Worm (Caenorhabditis elegans) whole organism, L4 larva: ENCODE results near the gene unc-1.

Experiments
- fkh-10 ChIP-seq: fragments of 150-350 bp; optimal IDR thresholded peaks from 2 replicates; lab custom pipeline; 2014; ENCODE audit warnings: missing biosample characterization, missing genetic modification reagents, missing genetic modification characterization
- jun-1 ChIP-seq: fragments of 150-350 bp; optimal IDR thresholded peaks from 2 replicates; lab custom pipeline; 2014; ENCODE audit warnings: missing biosample characterization, missing genetic modification reagents, missing genetic modification characterization
- lir-3 ChIP-seq: sonication (generic microtip); optimal IDR thresholded peaks from 2 replicates; lab custom pipeline; 2016; ENCODE audit warnings: mild to moderate bottlenecking, missing genetic modification characterization, missing compliant biosample characterization
- pha-4 ChIP-seq, 2 experiments: fragments of 150-350 bp in 1 of 2; fragments of 200-800 bp in 1 of 2; sonication (Bioruptor generic) in 1 of 2; IDR thresholded peaks in 1 of 2; optimal IDR thresholded peaks in 1 of 2; 2 replicates each; pipeline versions ENCODE4 v1.3.6 to Lab custom; 2014 to 2022; ENCODE audit warnings: missing genetic modification characterization in 2 of 2, missing genetic modification reagents in 2 of 2, missing biosample characterization in 1 of 2, missing compliant biosample characterization in 1 of 2
- pqm-1 ChIP-seq: sonication (generic microtip); optimal IDR thresholded peaks from 2 replicates; lab custom pipeline; 2017; ENCODE audit warnings: missing biosample characterization, missing genetic modification characterization
- unc-39 ChIP-seq: sonication (generic microtip); optimal IDR thresholded peaks from 2 replicates; lab custom pipeline; 2017; ENCODE audit warnings: missing biosample characterization, missing genetic modification characterization
- unc-62 ChIP-seq, 3 experiments: fragments of 150-350 bp in 1 of 3; sonication (generic microtip); optimal IDR thresholded peaks in 2 of 3; peaks in 1 of 3; 1 replicate in 1 of 3; 2 replicates in 2 of 3; lab custom pipeline; 2014 to 2017; ENCODE audit warnings: missing biosample characterization in 3 of 3, missing genetic modification characterization in 3 of 3, missing genetic modification reagents in 3 of 3, missing genotype in 1 of 3

- TF ChIP-seq pqm-1 (no peak), lir-3 (tag; lab: Kevin White, UChicago) (no peak), pha-4 (GFP tag; IDR thresholded peaks at IDR 0.05; lab: Robert Waterston, UW) (no peak), pha-4 (tag; optimal IDR thresholded peaks at IDR 0.05; lab: Kevin White, UChicago) (no peak), fkh-10 (no peak), jun-1 (tag; lab: Kevin White, UChicago) (no peak), unc-62 (GFP tag; optimal IDR thresholded peaks at IDR 0.05 in 1 of 2; lab: Kevin White, UChicago) (no peak), unc-62 (tag; optimal IDR thresholded peaks at IDR 0.05; lab: Kevin White, UChicago) (no peak), unc-39 (tag; lab: Kevin White, UChicago) (no peak)
Measured at ce11 chrX:1080549-1080948, 18.3 kb upstream of the unc-1 start, which contains the start of gene pfn-3.
